Worm (Caenorhabditis elegans): Measurements from ENCODE around the gene hmt-1.

ce11 chrIII:11107327-11107726, 7.6 kb upstream of the hmt-1 start:
- TF ChIP-seq fkh-6 (tag; optimal IDR thresholded peaks at IDR 0.05) (no peak), unc-55 (GFP tag; optimal IDR thresholded peaks at IDR 0.05) (no peak), pqm-1 (tag; optimal IDR thresholded peaks at IDR 0.05) (no peak), syd-9 (tag; optimal IDR thresholded peaks at IDR 0.05) (no peak), dve-1 (tag; optimal IDR thresholded peaks at IDR 0.05) (no peak)
